Worm (Caenorhabditis elegans): ENCODE data around the gene Y17G9B.8.
A peak's percentile ranks its signal among the peaks of the same experiment; 100 is the strongest.
"Not testable (repeated sequence)": the region's sequence is repeated elsewhere in the genome, so short reads cannot be mapped to it uniquely, and the experiment has no call there.

The Y17G9B.8 gene

ce11 chrIV:4737258-4737657, 21.4 kb downstream of the Y17G9B.8 start, which contains the start of gene fbxb-78:
TSS of gene fbxb-78 (plus strand) at chrIV:4737558.
- TF ChIP-seq hmg-1.1 (GFP tag; IDR thresholded peaks at IDR 0.05): no peak
- no peak for TF ChIP-seq zip-11 (GFP tag; IDR thresholded peaks at IDR 0.05)
- TF ChIP-seq nhr-48 (tag; optimal IDR thresholded peaks at IDR 0.05): no peak
- TF ChIP-seq F49E8.2 (tag; optimal IDR thresholded peaks at IDR 0.05; ENCODE audit: borderline replicate concordance): no peak
- TF ChIP-seq dmd-8 (GFP tag; IDR thresholded peaks at IDR 0.05): no peak
- no peak for TF ChIP-seq daf-19 (GFP tag; conservative IDR thresholded peaks at IDR 0.05)
- no peak for TF ChIP-seq aly-2 (tag; optimal IDR thresholded peaks at IDR 0.05)
- no peak for TF ChIP-seq ZK337.2 (GFP tag; IDR thresholded peaks at IDR 0.05)
- no peak for TF ChIP-seq ceh-62 (tag; optimal IDR thresholded peaks at IDR 0.05)
- TF ChIP-seq Y105C5A.15 (GFP tag; IDR thresholded peaks at IDR 0.05): no peak
- TF ChIP-seq madf-9 (GFP tag; conservative IDR thresholded peaks at IDR 0.05): no peak
- no peak for TF ChIP-seq nhr-10 (tag; optimal IDR thresholded peaks at IDR 0.05)
- no peak for TF ChIP-seq aha-1 (tag)
- no peak for TF ChIP-seq Y75B8A.6 (GFP tag; IDR thresholded peaks at IDR 0.05)
- TF ChIP-seq daf-16 (GFP tag; optimal IDR thresholded peaks at IDR 0.05): no peak
- no peak for TF ChIP-seq daf-16 (tag; optimal IDR thresholded peaks at IDR 0.05)
- no peak for TF ChIP-seq spr-3 (GFP tag; optimal IDR thresholded peaks at IDR 0.05)
- no peak for TF ChIP-seq mxl-3 (GFP tag; optimal IDR thresholded peaks at IDR 0.05)
- no peak for TF ChIP-seq cey-2 (tag; optimal IDR thresholded peaks at IDR 0.05; ENCODE audit: borderline replicate concordance, insufficient read depth)
- no peak for TF ChIP-seq egl-27 (tag; optimal IDR thresholded peaks at IDR 0.05)

- TF ChIP-seq daf-16 (GFP tag; optimal IDR thresholded peaks at IDR 0.05) (peak; percentile 31 to 83), T26A8.4 (GFP tag; IDR thresholded peaks at IDR 0.05) (peak; percentile 99), F26F4.8 (GFP tag; conservative IDR thresholded peaks at IDR 0.05) (0 out of 2 replicates have a peak, but pooled peaks have one; percentile 33), Y105C5A.15 (GFP tag; IDR thresholded peaks at IDR 0.05) (peak; percentile 70; the same call in 1 of the 2 replicates), php-3 (GFP tag; IDR thresholded peaks at IDR 0.05) (peak; percentile 100), lsy-2 (tag; optimal IDR thresholded peaks at IDR 0.05) (peak; percentile 97 to 98), spr-3 (GFP tag; optimal IDR thresholded peaks at IDR 0.05) (peak; percentile 70), unc-130 (GFP tag; optimal IDR thresholded peaks at IDR 0.05) (peak; percentile 86), ZK337.2 (GFP tag; IDR thresholded peaks at IDR 0.05) (peak; percentile 100), sdz-12 (GFP tag; optimal IDR thresholded peaks at IDR 0.05) (peak; percentile 1), ceh-20 (GFP tag; IDR thresholded peaks at IDR 0.05) (peak; percentile 100), daf-19 (GFP tag; conservative IDR thresholded peaks at IDR 0.05) (peak; percentile 100), hlh-11 (tag; optimal IDR thresholded peaks at IDR 0.05) (peak; percentile 92), Y48G9A.11 (GFP tag; IDR thresholded peaks at IDR 0.05) (peak; percentile 96), duxl-1 (tag; optimal IDR thresholded peaks at IDR 0.05; ENCODE audit: poor library complexity) (peak; percentile 70), madf-5 (GFP tag; IDR thresholded peaks at IDR 0.05) (peak; percentile 93 to 100), zfp-3 (GFP tag; conservative IDR thresholded peaks at IDR 0.05) (peak; percentile 100), unc-62 (GFP tag; optimal IDR thresholded peaks at IDR 0.05 in 1 of 2) (peak in 1 of 2 experiments; percentile 84), pha-4 (GFP tag; IDR thresholded peaks at IDR 0.05) (peak; percentile 99), nhr-11 (tag; optimal IDR thresholded peaks at IDR 0.05) (peak; percentile 72), Y5F2A.4 (GFP tag; optimal IDR thresholded peaks at IDR 0.05) (peak; percentile 31), egl-43 (GFP tag; IDR thresholded peaks at IDR 0.05) (peak; percentile 99), snpc-1.2 (GFP tag; IDR thresholded peaks at IDR 0.05) (peak; percentile 93), mdt-29 (GFP tag; IDR thresholded peaks at IDR 0.05) (peak; percentile 98), hif-1 (tag; optimal IDR thresholded peaks at IDR 0.05) (peak in 1 of 2 experiments; percentile 84), tra-1 (GFP tag; IDR thresholded peaks at IDR 0.05) (peak; percentile 100), F37D6.2 (tag; optimal IDR thresholded peaks at IDR 0.05) (peak; percentile 94), ctbp-1 (GFP tag; IDR thresholded peaks at IDR 0.05) (peak; percentile 99), spr-1 (tag; optimal IDR thresholded peaks at IDR 0.05) (peak; percentile 88), nhr-42 (GFP tag; IDR thresholded peaks at IDR 0.05) (peak; percentile 100), zfp-2 (tag; optimal IDR thresholded peaks at IDR 0.05) (peak; percentile 90), saeg-2 (GFP tag; IDR thresholded peaks at IDR 0.05) (peak; percentile 98), mxl-3 (GFP tag; optimal IDR thresholded peaks at IDR 0.05) (peak; percentile 75)
- not testable (repeated sequence) for TF ChIP-seq daf-16, unc-62, pha-4 (tag; optimal IDR thresholded peaks at IDR 0.05)
Observed at ce11 chrIV:4727935-4728334, 30.7 kb downstream of the Y17G9B.8 start.

All from whole organism, L4 larva.